Worm (Caenorhabditis elegans): ENCODE results near the gene B0563.18.

ce11 chrX:9213873-9214341 lies 41.5 kb downstream of the B0563.18 start, which contains the start of gene C35B8.3:
- TF ChIP-seq nhr-11 (tag; optimal IDR thresholded peaks at IDR 0.05) (no peak), lir-3 (tag; optimal IDR thresholded peaks at IDR 0.05; ENCODE audit: poor library complexity) (no peak), lsy-2 (tag; optimal IDR thresholded peaks at IDR 0.05) (peak in 1 of 2 experiments; percentile 47)

Data from whole organism, L1 larva.